Fruit fly (Drosophila melanogaster) whole organism, adult: Measurements from ENCODE around the gene CG32267.

Experiments
- CG11617 ChIP-seq: fragments of 200-800 bp; sonication (Bioruptor generic); optimal IDR thresholded peaks from 2 replicates; lab custom pipeline; 2017; ENCODE audit warnings: mild to moderate bottlenecking, missing biosample characterization, missing genetic modification reagents, missing genetic modification characterization
- CG1620 ChIP-seq: fragments of 200-800 bp; sonication (Bioruptor generic); optimal IDR thresholded peaks from 2 replicates; lab custom pipeline; 2016; ENCODE audit warnings: missing biosample characterization, missing genetic modification characterization
- CG33017 ChIP-seq: fragments of 200-800 bp; sonication (Bioruptor generic); optimal IDR thresholded peaks from 2 replicates; lab custom pipeline; 2018; ENCODE audit warnings: missing biosample characterization, mild to moderate bottlenecking, missing genetic modification characterization, moderate library complexity
- CG5204 ChIP-seq: fragments of 200-800 bp; sonication (Bioruptor generic); optimal IDR thresholded peaks from 2 replicates; lab custom pipeline; 2016; ENCODE audit warnings: missing biosample characterization, missing genetic modification characterization
- Clk ChIP-seq: fragments of 200-800 bp; sonication (Bioruptor generic); optimal IDR thresholded peaks from 2 replicates; lab custom pipeline; 2017; ENCODE audit warnings: missing biosample characterization, missing genetic modification characterization
- Hr96 ChIP-seq: fragments of 200-800 bp; sonication (Bioruptor generic); optimal IDR thresholded peaks from 2 replicates; lab custom pipeline; 2016; ENCODE audit warnings: missing biosample characterization, missing genetic modification characterization
- Mnt ChIP-seq: fragments of 200-800 bp; sonication (Bioruptor generic); optimal IDR thresholded peaks from 2 replicates; lab custom pipeline; 2016; ENCODE audit warnings: missing biosample characterization, mild to moderate bottlenecking, missing genetic modification characterization
- bab1 ChIP-seq: fragments of 200-800 bp; sonication (Bioruptor generic); optimal IDR thresholded peaks from 3 replicates; lab custom pipeline; 2019; ENCODE audit warnings: missing biosample characterization, mild to moderate bottlenecking, missing genetic modification characterization, moderate library complexity
- cic ChIP-seq: fragments of 200-800 bp; sonication (Bioruptor generic); optimal IDR thresholded peaks from 2 replicates; lab custom pipeline; 2017; ENCODE audit warnings: missing biosample characterization, mild to moderate bottlenecking, missing genetic modification characterization, moderate library complexity
- kay ChIP-seq: fragments of 200-800 bp; sonication (Bioruptor generic); peaks from one replicate; lab custom pipeline; 2016; ENCODE audit warnings: missing biosample characterization, missing genetic modification characterization, borderline replicate concordance
- ovo ChIP-seq: fragments of 200-800 bp; sonication (Bioruptor generic); optimal IDR thresholded peaks from 2 replicates; lab custom pipeline; 2016; ENCODE audit warnings: missing biosample characterization, missing genetic modification characterization
- tj ChIP-seq: fragments of 200-800 bp; sonication (Bioruptor generic); optimal IDR thresholded peaks from 3 replicates; lab custom pipeline; 2017; ENCODE audit warnings: missing biosample characterization, mild to moderate bottlenecking, missing genetic modification characterization, moderate library complexity

DNA sequence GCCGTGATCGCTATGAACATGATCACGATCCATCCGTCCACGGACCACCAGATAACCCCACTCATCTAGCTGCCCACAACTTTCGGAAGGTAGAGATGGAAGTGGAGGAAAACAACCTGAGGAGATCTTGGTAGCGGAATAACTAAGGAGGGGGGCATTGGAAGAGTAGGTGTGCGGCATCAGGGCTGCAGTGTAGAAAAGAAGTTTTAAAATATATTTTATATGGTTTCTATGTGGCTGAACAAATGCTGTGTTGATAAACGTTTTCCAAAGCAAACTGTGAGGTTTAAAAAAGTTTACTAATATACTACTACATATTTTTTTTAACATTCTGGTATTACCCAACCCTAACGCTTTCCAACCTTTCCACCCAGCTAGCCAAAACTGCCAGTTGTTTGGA lies 37.0 kb downstream of the CG32267 start:
- TF ChIP-seq kay (GFP tag; lab: Kevin White, UChicago), result no peak
- no peak for TF ChIP-seq Mnt (GFP tag; lab: Kevin White, UChicago)
- TF ChIP-seq tj (GFP tag; lab: Kevin White, UChicago), result no peak
- TF ChIP-seq CG11617 (GFP tag; lab: Kevin White, UChicago), result no peak
- no peak for TF ChIP-seq bab1
- no peak for TF ChIP-seq CG5204 (GFP tag; lab: Kevin White, UChicago)
- no peak for TF ChIP-seq Hr96 (GFP tag; lab: Kevin White, UChicago)
- TF ChIP-seq ovo (GFP tag; lab: Kevin White, UChicago), result no peak
- no peak for TF ChIP-seq Clk
- no peak for TF ChIP-seq CG33017 (tag; lab: Kevin White, UChicago)
- no peak for TF ChIP-seq CG1620 (GFP tag; lab: Kevin White, UChicago)
- TF ChIP-seq cic (GFP tag; lab: Kevin White, UChicago), result no peak
